5 worm cellular contexts compared by ENCODE assay signal in the genomic region with DNA sequence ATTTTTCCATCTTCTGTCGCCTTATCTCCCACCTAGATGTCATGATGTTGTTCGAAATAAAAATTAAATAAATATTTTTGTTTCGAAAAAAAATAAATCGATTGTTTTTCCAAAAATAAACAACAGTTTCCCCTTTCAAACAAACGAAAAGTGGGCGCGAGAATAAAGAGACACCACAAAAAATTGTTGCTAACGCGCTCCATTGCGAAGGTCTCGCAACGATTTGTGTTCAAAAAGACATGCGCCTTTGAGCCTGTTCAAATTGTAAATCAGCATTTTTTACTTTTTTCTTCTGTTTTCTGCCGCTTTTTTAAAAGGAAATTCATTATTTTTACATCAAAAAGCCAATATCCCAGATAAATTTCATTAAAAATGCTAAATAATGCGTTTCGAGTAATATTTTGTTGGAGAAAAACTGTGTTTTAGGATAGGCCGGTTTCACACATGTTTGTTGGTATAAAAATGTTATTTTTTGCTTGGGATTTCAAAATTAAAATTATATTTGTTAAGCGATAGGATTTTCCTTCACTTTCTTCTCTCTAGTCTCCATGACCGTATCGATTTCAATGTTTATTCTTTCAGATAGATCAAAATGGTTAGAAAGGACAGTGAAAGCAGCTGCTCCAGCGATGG.
TF ChIP-seq lines count a peak whose summit lies in the region.

A gene (plus strand): TSS at position 583 of the 633 bp plus-strand sequence.

TF ChIP-seq in whole organism, L1 larva, 84 proteins besides CTCF, POLR2A, EP300 and RAD21 (continues in another document):
- TF ChIP-seq hlh-17 (GFP tag; optimal IDR thresholded peaks at IDR 0.05; lab: Kevin White, UChicago; ENCODE audit: borderline replicate concordance) (no peak), egl-27 (tag; optimal IDR thresholded peaks at IDR 0.05; lab: Kevin White, UChicago) (no peak), C34B4.2 (tag; optimal IDR thresholded peaks at IDR 0.05; lab: Kevin White, UChicago) (no peak), ceh-82 (tag; optimal IDR thresholded peaks at IDR 0.05; lab: Kevin White, UChicago) (peak; percentile 94 to 98 (median 94)), aly-2 (tag; optimal IDR thresholded peaks at IDR 0.05; lab: Kevin White, UChicago) (peak; percentile 84), nhr-20 (tag; optimal IDR thresholded peaks at IDR 0.05; lab: Kevin White, UChicago) (peak; percentile 94), vab-15 (tag; optimal IDR thresholded peaks at IDR 0.05; lab: Kevin White, UChicago) (peak; percentile 85), C16A3.4 (tag; optimal IDR thresholded peaks at IDR 0.05; lab: Kevin White, UChicago) (peak; percentile 98), lir-3 (tag; optimal IDR thresholded peaks at IDR 0.05; lab: Kevin White, UChicago; ENCODE audit: poor library complexity) (peak; percentile 83), nhr-90 (tag; optimal IDR thresholded peaks at IDR 0.05; lab: Kevin White, UChicago; ENCODE audit: poor library complexity) (peak; percentile 90), nhr-19 (GFP tag; conservative IDR thresholded peaks at IDR 0.05; lab: Robert Waterston, UW) (peak; percentile 92), elt-3 (tag; optimal IDR thresholded peaks at IDR 0.05; lab: Kevin White, UChicago) (peak in 5 of 6 experiments; percentile 22 to 98 (median 81)), snu-23 (GFP tag; optimal IDR thresholded peaks at IDR 0.05; lab: Kevin White, UChicago) (peak; percentile 97), nhr-76 (tag; optimal IDR thresholded peaks at IDR 0.05; lab: Kevin White, UChicago) (no peak), ceh-90 (tag; optimal IDR thresholded peaks at IDR 0.05; lab: Kevin White, UChicago) (no peak), aha-1 (tag; optimal IDR thresholded peaks at IDR 0.05; lab: Kevin White, UChicago) (no peak)

TF ChIP-seq in whole organism, L3 larva, 47 proteins besides CTCF, POLR2A, EP300 and RAD21 (continues in another document):
- TF ChIP-seq elt-3 (tag; optimal IDR thresholded peaks at IDR 0.05; lab: Kevin White, UChicago) (peak in 1 of 3 experiments; percentile 31), nhr-237 (tag; optimal IDR thresholded peaks at IDR 0.05; lab: Kevin White, UChicago) (no peak), nhr-43 (tag; optimal IDR thresholded peaks at IDR 0.05; lab: Kevin White, UChicago; ENCODE audit: poor library complexity, severe bottlenecking) (peak; percentile 83), nhr-12 (tag; optimal IDR thresholded peaks at IDR 0.05; lab: Kevin White, UChicago) (no peak), lsy-12 (tag; optimal IDR thresholded peaks at IDR 0.05; lab: Kevin White, UChicago) (peak; percentile 76), sea-2 (GFP tag; optimal IDR thresholded peaks at IDR 0.05; lab: Kevin White, UChicago) (no peak), mdl-1 (tag; optimal IDR thresholded peaks at IDR 0.05; lab: Kevin White, UChicago) (peak; percentile 24), lin-39 (tag; optimal IDR thresholded peaks at IDR 0.05; lab: Kevin White, UChicago) (peak; percentile 80), nhr-25 (tag; optimal IDR thresholded peaks at IDR 0.05; lab: Kevin White, UChicago) (peak; percentile 95), unc-62 (GFP tag; optimal IDR thresholded peaks at IDR 0.05; lab: Kevin White, UChicago) (peak; percentile 52), ama-1 (optimal IDR thresholded peaks at IDR 0.05; lab: Kevin White, UChicago) (peak; percentile 88), egl-5 (tag; optimal IDR thresholded peaks at IDR 0.05; lab: Kevin White, UChicago) (peak; percentile 74), fkh-10 (GFP tag; optimal IDR thresholded peaks at IDR 0.05; lab: Kevin White, UChicago) (peak; percentile 87), ZK546.5 (tag; optimal IDR thresholded peaks at IDR 0.05; lab: Kevin White, UChicago) (peak; percentile 26), ceh-82 (tag; optimal IDR thresholded peaks at IDR 0.05; lab: Kevin White, UChicago) (peak; percentile 66), nhr-11 (tag; optimal IDR thresholded peaks at IDR 0.05; lab: Kevin White, UChicago) (peak; percentile 82), daf-12 (tag; optimal IDR thresholded peaks at IDR 0.05; lab: Kevin White, UChicago) (no peak)

TF ChIP-seq in whole organism, early embryonic, 17 proteins besides CTCF, POLR2A, EP300 and RAD21:
- TF ChIP-seq pes-1 (GFP tag; IDR thresholded peaks at IDR 0.05; lab: Robert Waterston, UW): peak; percentile 74
- TF ChIP-seq sea-1 (GFP tag; conservative IDR thresholded peaks at IDR 0.05; lab: Robert Waterston, UW): peak; percentile 38; the same call in 1 of the 2 replicates
- TF ChIP-seq tbx-37 (GFP tag; conservative IDR thresholded peaks at IDR 0.05; lab: Robert Waterston, UW): 0 out of 2 replicates have a peak, but pooled peaks have one; percentile 19
- no peak for TF ChIP-seq hmbx-1 (tag; optimal IDR thresholded peaks at IDR 0.05; lab: Kevin White, UChicago)
- TF ChIP-seq tbx-11 (GFP tag; IDR thresholded peaks at IDR 0.05; lab: Robert Waterston, UW): peak; percentile 64; the same call in 1 of the 2 replicates
- peak; percentile 20; the same call in 1 of the 2 replicates for TF ChIP-seq flt-1 (GFP tag; IDR thresholded peaks at IDR 0.05; lab: Robert Waterston, UW)
- no peak for TF ChIP-seq tra-4 (tag; optimal IDR thresholded peaks at IDR 0.05; lab: Kevin White, UChicago)
- peak; percentile 20 for TF ChIP-seq ceh-13 (GFP tag; optimal IDR thresholded peaks at IDR 0.05; lab: Kevin White, UChicago)
- TF ChIP-seq ets-7 (tag; optimal IDR thresholded peaks at IDR 0.05; lab: Kevin White, UChicago): no peak
- TF ChIP-seq F13C5.2 (tag; optimal IDR thresholded peaks at IDR 0.05; lab: Kevin White, UChicago): peak; percentile 83
- peak; percentile 23 for TF ChIP-seq hmg-4 (GFP tag; optimal IDR thresholded peaks at IDR 0.05; lab: Kevin White, UChicago)
- TF ChIP-seq ceh-36 (tag; optimal IDR thresholded peaks at IDR 0.05; lab: Kevin White, UChicago): no peak
- peak; percentile 65 for TF ChIP-seq scrt-1 (GFP tag; IDR thresholded peaks at IDR 0.05; lab: Robert Waterston, UW)
- peak; percentile 16 for TF ChIP-seq hnd-1 (tag; optimal IDR thresholded peaks at IDR 0.05; lab: Kevin White, UChicago)
- TF ChIP-seq ama-1 (optimal IDR thresholded peaks at IDR 0.05; lab: Kevin White, UChicago): no peak

TF ChIP-seq in whole organism, midembryonic, 9 proteins besides CTCF, POLR2A, EP300 and RAD21:
- TF ChIP-seq ztf-23 (GFP tag; IDR thresholded peaks at IDR 0.05; lab: Robert Waterston, UW) (peak; percentile 67), cog-1 (tag; optimal IDR thresholded peaks at IDR 0.05; lab: Kevin White, UChicago) (peak; percentile 91), tab-1 (GFP tag; IDR thresholded peaks at IDR 0.05; lab: Robert Waterston, UW) (no peak), med-1 (GFP tag; optimal IDR thresholded peaks at IDR 0.05; lab: Kevin White, UChicago; ENCODE audit: insufficient read depth) (no peak), T22C8.4 (GFP tag; IDR thresholded peaks at IDR 0.05; lab: Robert Waterston, UW) (no peak), ztf-29 (GFP tag; IDR thresholded peaks at IDR 0.05; lab: Robert Waterston, UW) (no peak), flt-1 (GFP tag; IDR thresholded peaks at IDR 0.05; lab: Robert Waterston, UW) (peak; percentile 77), klf-2 (GFP tag; conservative IDR thresholded peaks at IDR 0.05; lab: Robert Waterston, UW) (peak; percentile 60; the same call in 1 of the 2 replicates), ref-1 (GFP tag; conservative IDR thresholded peaks at IDR 0.05; lab: Robert Waterston, UW) (no peak)
TF ChIP-seq in whole organism, midembryonic: peak in this region for 4.

TF ChIP-seq in whole organism, young adult, 124 proteins besides CTCF, POLR2A, EP300 and RAD21 (continues in another document):
- peak; percentile 98 for TF ChIP-seq mcd-1 (GFP tag; IDR thresholded peaks at IDR 0.05; lab: Robert Waterston, UW)
- TF ChIP-seq tbp1 (GFP tag; optimal IDR thresholded peaks at IDR 0.05; lab: Kevin White, UChicago): peak; percentile 73
- TF ChIP-seq snpc-3.4 (tag; optimal IDR thresholded peaks at IDR 0.05; lab: Kevin White, UChicago): peak; percentile 91
- TF ChIP-seq efl-1 (GFP tag; optimal IDR thresholded peaks at IDR 0.05; lab: Kevin White, UChicago): peak; percentile 94
- TF ChIP-seq nfyb-1 (GFP tag; IDR thresholded peaks at IDR 0.05; lab: Robert Waterston, UW): peak; percentile 74
- no peak for TF ChIP-seq egl-44 (GFP tag; IDR thresholded peaks at IDR 0.05; lab: Robert Waterston, UW)
- TF ChIP-seq attf-3 (GFP tag; conservative IDR thresholded peaks at IDR 0.05; lab: Robert Waterston, UW): peak; percentile 74
- TF ChIP-seq madf-6 (GFP tag; IDR thresholded peaks at IDR 0.05; lab: Robert Waterston, UW): peak; percentile 94
- peak; percentile 81; the same call in 1 of the 2 replicates for TF ChIP-seq Y53G8AR.9 (GFP tag; conservative IDR thresholded peaks at IDR 0.05; lab: Robert Waterston, UW)
- TF ChIP-seq K11D2.4 (GFP tag; IDR thresholded peaks at IDR 0.05; lab: Robert Waterston, UW): peak; percentile 83
- TF ChIP-seq F49E8.2 (tag; optimal IDR thresholded peaks at IDR 0.05; lab: Kevin White, UChicago; ENCODE audit: insufficient read depth): peak; percentile 94
- TF ChIP-seq unc-62 (GFP tag; optimal IDR thresholded peaks at IDR 0.05; lab: Kevin White, UChicago): no peak
- peak; percentile 96 for TF ChIP-seq lin-54 (GFP tag; optimal IDR thresholded peaks at IDR 0.05; lab: Kevin White, UChicago)
- TF ChIP-seq rpc-1 (optimal IDR thresholded peaks at IDR 0.05; lab: Kevin White, UChicago): no peak
- TF ChIP-seq rpc-1 (tag; optimal IDR thresholded peaks at IDR 0.05; lab: Kevin White, UChicago): no peak
- no peak for TF ChIP-seq ztf-3 (GFP tag; optimal IDR thresholded peaks at IDR 0.05; lab: Kevin White, UChicago)
- TF ChIP-seq egrh-3 (GFP tag; IDR thresholded peaks at IDR 0.05; lab: Robert Waterston, UW): no peak
- TF ChIP-seq ets-4 (GFP tag; optimal IDR thresholded peaks at IDR 0.05; lab: Kevin White, UChicago): no peak
- no peak for TF ChIP-seq egl-18 (GFP tag; IDR thresholded peaks at IDR 0.05; lab: Robert Waterston, UW)
- peak; percentile 87 for TF ChIP-seq madf-8 (GFP tag; conservative IDR thresholded peaks at IDR 0.05; lab: Robert Waterston, UW)
- TF ChIP-seq dpl-1 (GFP tag; optimal IDR thresholded peaks at IDR 0.05; lab: Kevin White, UChicago): peak; percentile 93
- no peak for TF ChIP-seq ztf-22 (GFP tag; optimal IDR thresholded peaks at IDR 0.05; lab: Kevin White, UChicago)
- peak; percentile 12 for TF ChIP-seq somi-1 (GFP tag; optimal IDR thresholded peaks at IDR 0.05; lab: Kevin White, UChicago)
- peak; percentile 84 for TF ChIP-seq Y95B8A.8 (GFP tag; IDR thresholded peaks at IDR 0.05; lab: Robert Waterston, UW)
- TF ChIP-seq nhr-27 (tag; optimal IDR thresholded peaks at IDR 0.05; lab: Kevin White, UChicago): no peak
- no peak for TF ChIP-seq ceh-79 (tag; optimal IDR thresholded peaks at IDR 0.05; lab: Kevin White, UChicago)
- TF ChIP-seq die-1 (tag; optimal IDR thresholded peaks at IDR 0.05; lab: Kevin White, UChicago): peak; percentile 45
- TF ChIP-seq ZK185.1 (tag; optimal IDR thresholded peaks at IDR 0.05; lab: Kevin White, UChicago; ENCODE audit: poor library complexity, severe bottlenecking): peak; percentile 87
- peak; percentile 92 for TF ChIP-seq snpc-1.3 (tag; optimal IDR thresholded peaks at IDR 0.05; lab: Kevin White, UChicago; ENCODE audit: insufficient read depth)
- TF ChIP-seq nhr-179 (tag; optimal IDR thresholded peaks at IDR 0.05; lab: Kevin White, UChicago): no peak
- no peak for TF ChIP-seq chd-7 (tag; optimal IDR thresholded peaks at IDR 0.05; lab: Kevin White, UChicago)
